Fruit fly (Drosophila melanogaster) whole organism, embryonic: Measurements from ENCODE around the gene CG42795.

Source experiments
- Abd-B ChIP-seq: fragments of 200-800 bp; sonication (Bioruptor generic); optimal IDR thresholded peaks from 2 replicates; lab custom pipeline; 2018; ENCODE audit warnings: missing biosample characterization, mild to moderate bottlenecking, missing genetic modification characterization, moderate library complexity
- Atf3 ChIP-seq: fragments of 200-800 bp; sonication (Bioruptor generic); optimal IDR thresholded peaks from 3 replicates; lab custom pipeline; 2016; ENCODE audit warnings: missing biosample characterization, missing genetic modification characterization
- CG11398 ChIP-seq: fragments of 200-800 bp; sonication (Bioruptor generic); optimal IDR thresholded peaks from 2 replicates; lab custom pipeline; 2016; ENCODE audit warnings: missing biosample characterization, missing genetic modification characterization
- CG11504 ChIP-seq: fragments of 200-800 bp; sonication (Bioruptor generic); optimal IDR thresholded peaks from 3 replicates; lab custom pipeline; 2019; ENCODE audit warnings: missing biosample characterization, mild to moderate bottlenecking, missing genetic modification characterization, moderate library complexity
- CG12155 ChIP-seq: fragments of 200-800 bp; sonication (Bioruptor generic); optimal IDR thresholded peaks from 3 replicates; lab custom pipeline; 2016; ENCODE audit warnings: missing biosample characterization, missing genetic modification characterization
- CG12219 ChIP-seq: fragments of 200-800 bp; sonication (Bioruptor generic); optimal IDR thresholded peaks from 3 replicates; lab custom pipeline; 2018; ENCODE audit warnings: missing biosample characterization, mild to moderate bottlenecking, missing genetic modification characterization
- CG12391 ChIP-seq: fragments of 200-800 bp; sonication (Bioruptor generic); optimal IDR thresholded peaks from 3 replicates; lab custom pipeline; 2018; ENCODE audit warnings: missing biosample characterization, mild to moderate bottlenecking, missing genetic modification characterization, moderate library complexity
- CG13775 ChIP-seq: fragments of 200-800 bp; sonication (Bioruptor generic); optimal IDR thresholded peaks from 3 replicates; lab custom pipeline; 2017; ENCODE audit warnings: missing biosample characterization, mild to moderate bottlenecking, missing genetic modification characterization
- CG17361 ChIP-seq: fragments of 200-800 bp; sonication (Bioruptor generic); IDR thresholded peaks from 3 replicates; pipeline ENCODE4 v1.3.6; 2022; ENCODE audit warnings: missing biosample characterization, missing genetic modification characterization
- CG18599 ChIP-seq: fragments of 200-800 bp; sonication (Bioruptor generic); optimal IDR thresholded peaks from 3 replicates; lab custom pipeline; 2017; ENCODE audit warnings: missing biosample characterization, missing genetic modification characterization, mild to moderate bottlenecking, moderate library complexity, missing genetic modification reagents
- CG2120 ChIP-seq: fragments of 200-800 bp; sonication (Bioruptor generic); optimal IDR thresholded peaks from 3 replicates; lab custom pipeline; 2016; ENCODE audit warnings: missing biosample characterization, missing genetic modification characterization
- CG2875 ChIP-seq: fragments of 200-800 bp; sonication (Bioruptor generic); optimal IDR thresholded peaks from 2 replicates; lab custom pipeline; 2017; ENCODE audit warnings: missing biosample characterization, mild to moderate bottlenecking, missing genetic modification characterization, missing genetic modification reagents
- CG30403 ChIP-seq: fragments of 200-800 bp; sonication (Bioruptor generic); optimal IDR thresholded peaks from 3 replicates; lab custom pipeline; 2016; ENCODE audit warnings: missing biosample characterization, missing genetic modification characterization
- CG32532 ChIP-seq: fragments of 200-800 bp; sonication (Bioruptor generic); IDR thresholded peaks from 2 replicates; pipeline ENCODE4 v1.3.6; 2022; ENCODE audit warnings: missing biosample characterization, missing genetic modification characterization
- CG32767 ChIP-seq: fragments of 200-800 bp; sonication (Bioruptor generic); IDR thresholded peaks from 2 replicates; pipeline ENCODE4 v1.3.6; 2022; ENCODE audit warnings: missing biosample characterization, missing genetic modification characterization
- CG33557 ChIP-seq: fragments of 200-800 bp; sonication (Bioruptor generic); optimal IDR thresholded peaks from 2 replicates; lab custom pipeline; 2019; ENCODE audit warnings: missing biosample characterization, mild to moderate bottlenecking, missing genetic modification characterization, moderate library complexity
- CG4360 ChIP-seq: fragments of 200-800 bp; sonication (Bioruptor generic); IDR thresholded peaks from 2 replicates; pipeline ENCODE4 v1.3.6; 2022; ENCODE audit warnings: missing biosample characterization, missing genetic modification characterization
- CG6272 ChIP-seq: fragments of 200-800 bp; sonication (Bioruptor generic); IDR thresholded peaks from 2 replicates; pipeline ENCODE4 v1.3.6; 2022; ENCODE audit warnings: missing biosample characterization, missing genetic modification characterization
- CG7786 ChIP-seq: fragments of 200-800 bp; sonication (Bioruptor generic); optimal IDR thresholded peaks from 2 replicates; lab custom pipeline; 2016; ENCODE audit warnings: missing biosample characterization, missing genetic modification characterization
- Doc3 ChIP-seq: fragments of 200-800 bp; sonication (Bioruptor generic); IDR thresholded peaks from 3 replicates; pipeline ENCODE4 v1.3.6; 2022; ENCODE audit warnings: missing biosample characterization, missing genetic modification characterization; ENCODE audit not compliant: partially characterized antibody
- E2f2 ChIP-seq: fragments of 200-800 bp; sonication (Bioruptor generic); IDR thresholded peaks from 2 replicates; pipeline ENCODE4 v1.3.6; 2022; ENCODE audit warnings: missing biosample characterization, missing genetic modification characterization
- Eip74EF ChIP-seq, 2 experiments: fragments of 200-800 bp in 1 of 2; fragments of >200 bp in 1 of 2; sonication (Bioruptor generic) in 1 of 2; optimal IDR thresholded peaks; 2 replicates each; lab custom pipeline; 2017 to 2019; ENCODE audit warnings: missing biosample characterization in 2 of 2, missing genetic modification characterization in 2 of 2, mild to moderate bottlenecking in 1 of 2, moderate library complexity in 1 of 2
- Hey ChIP-seq: fragments of 200-800 bp; sonication (Bioruptor generic); optimal IDR thresholded peaks from 3 replicates; lab custom pipeline; 2018; ENCODE audit warnings: missing biosample characterization, mild to moderate bottlenecking, missing genetic modification characterization
- Hr51 ChIP-seq, 2 experiments: fragments of 200-800 bp; sonication (Bioruptor generic); optimal IDR thresholded peaks; 2 replicates in 1 of 2; 3 replicates in 1 of 2; lab custom pipeline; 2016 to 2018; ENCODE audit warnings: missing biosample characterization in 2 of 2, missing genetic modification characterization in 2 of 2, mild to moderate bottlenecking in 1 of 2, moderate library complexity in 1 of 2
- Lim3 ChIP-seq: fragments of 200-800 bp; sonication (Bioruptor generic); IDR thresholded peaks from 2 replicates; pipeline ENCODE4 v1.3.6; 2022; ENCODE audit warnings: missing biosample characterization, missing genetic modification characterization
- Myb ChIP-seq: fragments of 200-800 bp; sonication (Bioruptor generic); optimal IDR thresholded peaks from 2 replicates; lab custom pipeline; 2016; ENCODE audit warnings: missing biosample characterization, missing genetic modification characterization
- NK7.1 ChIP-seq: fragments of 200-800 bp; sonication (Bioruptor generic); optimal IDR thresholded peaks from 3 replicates; lab custom pipeline; 2016; ENCODE audit warnings: missing biosample characterization, missing genetic modification characterization
- Nf-YB ChIP-seq: fragments of 200-800 bp; sonication (Bioruptor generic); optimal IDR thresholded peaks from 3 replicates; lab custom pipeline; 2019; ENCODE audit warnings: missing biosample characterization, mild to moderate bottlenecking, missing genetic modification characterization, moderate library complexity
- Oli ChIP-seq: fragments of 200-800 bp; sonication (Bioruptor generic); optimal IDR thresholded peaks from 2 replicates; lab custom pipeline; 2018; ENCODE audit warnings: missing biosample characterization, mild to moderate bottlenecking, missing genetic modification characterization, moderate library complexity
- Tbp ChIP-seq: fragments of >200 bp; optimal IDR thresholded peaks from 2 replicates; lab custom pipeline; 2018; ENCODE audit warnings: missing biosample characterization, missing genetic modification characterization
- ara ChIP-seq: fragments of 200-800 bp; sonication (Bioruptor generic); IDR thresholded peaks from 2 replicates; pipeline ENCODE4 v1.3.6; 2022; ENCODE audit warnings: missing biosample characterization, missing genetic modification characterization
- ase ChIP-seq: fragments of 200-800 bp; sonication (Bioruptor generic); IDR thresholded peaks from 3 replicates; pipeline ENCODE4 v1.3.6; 2022; ENCODE audit warnings: missing biosample characterization, missing genetic modification characterization
- cato ChIP-seq: fragments of 200-800 bp; sonication (Bioruptor generic); optimal IDR thresholded peaks from 2 replicates; lab custom pipeline; 2016; ENCODE audit warnings: missing biosample characterization, missing genetic modification characterization, borderline replicate concordance
- chn ChIP-seq: fragments of 200-800 bp; sonication (Bioruptor generic); optimal IDR thresholded peaks from 2 replicates; lab custom pipeline; 2016; ENCODE audit warnings: missing biosample characterization, missing genetic modification characterization
- danr ChIP-seq: fragments of 200-800 bp; sonication (Bioruptor generic); IDR thresholded peaks from 2 replicates; pipeline ENCODE4 v1.3.6; 2022; ENCODE audit warnings: missing biosample characterization, missing genetic modification characterization
- dmrt11E ChIP-seq: fragments of 200-800 bp; sonication (Bioruptor generic); optimal IDR thresholded peaks from 3 replicates; lab custom pipeline; 2018; ENCODE audit warnings: missing biosample characterization, mild to moderate bottlenecking, missing genetic modification characterization, moderate library complexity
- ems ChIP-seq: fragments of 200-800 bp; sonication (Bioruptor generic); optimal IDR thresholded peaks from 3 replicates; lab custom pipeline; 2016; ENCODE audit warnings: missing biosample characterization, missing genetic modification characterization
- exex ChIP-seq: fragments of 200-800 bp; sonication (Bioruptor generic); optimal IDR thresholded peaks from 4 replicates; lab custom pipeline; 2018; ENCODE audit warnings: missing biosample characterization, mild to moderate bottlenecking, missing genetic modification characterization, moderate library complexity
- fd96Cb ChIP-seq: fragments of 200-800 bp; sonication (Bioruptor generic); optimal IDR thresholded peaks from 2 replicates; lab custom pipeline; 2018; ENCODE audit warnings: missing biosample characterization, mild to moderate bottlenecking, missing genetic modification characterization, moderate library complexity
- gcm2 ChIP-seq: fragments of 200-800 bp; sonication (Bioruptor generic); optimal IDR thresholded peaks from 2 replicates; lab custom pipeline; 2016; ENCODE audit warnings: missing biosample characterization, missing genetic modification characterization
- grau ChIP-seq: fragments of 200-800 bp; optimal IDR thresholded peaks from 3 replicates; lab custom pipeline; 2019; ENCODE audit warnings: missing biosample characterization, mild to moderate bottlenecking, missing genetic modification characterization, moderate library complexity
- grn ChIP-seq: fragments of 200-800 bp; sonication (Bioruptor generic); optimal IDR thresholded peaks from 3 replicates; lab custom pipeline; 2017; ENCODE audit warnings: missing biosample characterization, missing genetic modification characterization
- gsb-n ChIP-seq: fragments of 200-800 bp; sonication (Bioruptor generic); optimal IDR thresholded peaks from 3 replicates; lab custom pipeline; 2018; ENCODE audit warnings: missing biosample characterization, mild to moderate bottlenecking, missing genetic modification characterization
- ind ChIP-seq: fragments of 200-800 bp; sonication (Bioruptor generic); optimal IDR thresholded peaks from 3 replicates; lab custom pipeline; 2016; ENCODE audit warnings: missing biosample characterization, missing genetic modification characterization
- pros ChIP-seq: fragments of 200-800 bp; sonication (Bioruptor generic); optimal IDR thresholded peaks from 3 replicates; lab custom pipeline; 2019; ENCODE audit warnings: missing biosample characterization, mild to moderate bottlenecking, missing genetic modification characterization, moderate library complexity
- slbo ChIP-seq: fragments of 200-800 bp; sonication (Bioruptor generic); IDR thresholded peaks from 2 replicates; pipeline ENCODE4 v1.3.6; 2022; ENCODE audit warnings: missing biosample characterization, missing genetic modification characterization
- trh ChIP-seq: fragments of 200-800 bp; sonication (Bioruptor generic); optimal IDR thresholded peaks from 2 replicates; lab custom pipeline; 2016; ENCODE audit warnings: missing biosample characterization, missing genetic modification characterization
- twi ChIP-seq: fragments of 200-800 bp; optimal IDR thresholded peaks from 2 replicates; lab custom pipeline; 2019; ENCODE audit warnings: missing biosample characterization, mild to moderate bottlenecking, missing genetic modification characterization, moderate library complexity
- yki ChIP-seq: fragments of >200 bp; optimal IDR thresholded peaks from 3 replicates; lab custom pipeline; 2018
- zf30C ChIP-seq: fragments of 200-800 bp; sonication (Bioruptor generic); optimal IDR thresholded peaks from 3 replicates; lab custom pipeline; 2018; ENCODE audit warnings: missing biosample characterization, mild to moderate bottlenecking, missing genetic modification characterization

Gene CG42795

dm6 chr3R:10266624-10267492 is 41.4 kb downstream of the CG42795 start (continued):
- no peak for TF ChIP-seq Atf3 (GFP tag; lab: Kevin White, UChicago)
- TF ChIP-seq ems (GFP tag; lab: Kevin White, UChicago), result no peak
- TF ChIP-seq CG18599 (GFP tag; lab: Kevin White, UChicago), result no peak
- TF ChIP-seq Myb (GFP tag; lab: Kevin White, UChicago), result no peak
- TF ChIP-seq Eip74EF (GFP tag; optimal IDR thresholded peaks at IDR 0.05; lab: Kevin White, UChicago), result no peak
- no peak for TF ChIP-seq CG17361
- TF ChIP-seq CG13775, result no peak
- TF ChIP-seq CG12155 (GFP tag; lab: Kevin White, UChicago), result no peak
- TF ChIP-seq E2f2 (GFP tag; lab: Robert Waterston, UW), result no peak
- no peak for TF ChIP-seq CG7786
- no peak for TF ChIP-seq cato (GFP tag; lab: Kevin White, UChicago)
- TF ChIP-seq CG32767, result no peak
- no peak; the same call in 1 of the 2 replicates for TF ChIP-seq CG4360 (GFP tag; lab: Robert Waterston, UW)
- no peak for TF ChIP-seq dmrt11E
- no peak for TF ChIP-seq CG2120 (GFP tag; lab: Kevin White, UChicago)
- TF ChIP-seq Tbp, result no peak
- no peak for TF ChIP-seq Lim3
- no peak for TF ChIP-seq zf30C (GFP tag; lab: Kevin White, UChicago)
- TF ChIP-seq Abd-B (GFP tag; lab: Kevin White, UChicago), result no peak
- TF ChIP-seq ind (GFP tag; lab: Kevin White, UChicago), result peak; percentile 23
- TF ChIP-seq Hey (tag; lab: Kevin White, UChicago), result no peak
- TF ChIP-seq CG6272 (GFP tag; lab: Robert Waterston, UW), result no peak
- no peak for TF ChIP-seq gsb-n (tag; lab: Kevin White, UChicago)
- TF ChIP-seq Nf-YB (GFP tag; lab: Kevin White, UChicago), result no peak
- TF ChIP-seq exex (tag; lab: Kevin White, UChicago), result no peak
- TF ChIP-seq CG32532 (GFP tag; lab: Robert Waterston, UW), result no peak
- TF ChIP-seq gcm2 (GFP tag; lab: Kevin White, UChicago), result no peak
- TF ChIP-seq CG2875, result no peak
- TF ChIP-seq yki (lab: Kevin White, UChicago), result no peak
- no peak for TF ChIP-seq Doc3 (GFP tag; lab: Robert Waterston, UW)
- no peak for TF ChIP-seq CG11398 (GFP tag; lab: Kevin White, UChicago)
- peak; percentile 9 for TF ChIP-seq Oli (tag; lab: Kevin White, UChicago)
- TF ChIP-seq pros (GFP tag; lab: Kevin White, UChicago), result peak; percentile 11
- no peak for TF ChIP-seq CG30403 (GFP tag; lab: Kevin White, UChicago)
- TF ChIP-seq Hr51 (GFP tag; optimal IDR thresholded peaks at IDR 0.05; lab: Kevin White, UChicago), result peak in 1 of 2 experiments; percentile 7
- no peak for TF ChIP-seq ase
- no peak for TF ChIP-seq ara (GFP tag; lab: Robert Waterston, UW)
- TF ChIP-seq CG33557 (GFP tag; lab: Kevin White, UChicago), result no peak
- TF ChIP-seq CG12391 (tag; lab: Kevin White, UChicago), result no peak
- TF ChIP-seq NK7.1 (GFP tag; lab: Kevin White, UChicago), result no peak
- peak; percentile 42 for TF ChIP-seq grau (tag; lab: Kevin White, UChicago)
- TF ChIP-seq CG11504 (tag; lab: Kevin White, UChicago), result peak; percentile 15
- TF ChIP-seq chn (GFP tag; lab: Kevin White, UChicago), result peak; percentile 28
- no peak for TF ChIP-seq grn (GFP tag; lab: Kevin White, UChicago)
- peak; percentile 16; the same call in 1 of the 2 replicates for TF ChIP-seq slbo (GFP tag; lab: Robert Waterston, UW)
- no peak for TF ChIP-seq trh (GFP tag; lab: Kevin White, UChicago)
- no peak for TF ChIP-seq danr (GFP tag; lab: Robert Waterston, UW)
- no peak for TF ChIP-seq twi
- no peak for TF ChIP-seq CG12219
- TF ChIP-seq fd96Cb (tag; lab: Kevin White, UChicago), result no peak
